Fruit fly (Drosophila melanogaster) whole organism, embryonic: ENCODE results near the gene Bicra.

Source experiments
- Atf-2 ChIP-seq: fragments of 200-800 bp; sonication (Bioruptor generic); optimal IDR thresholded peaks from 2 replicates; lab custom pipeline; 2016; ENCODE audit warnings: missing biosample characterization, missing genetic modification characterization
- Blimp-1 ChIP-seq: fragments of 200-800 bp; sonication (Bioruptor generic); optimal IDR thresholded peaks from 3 replicates; lab custom pipeline; 2018; ENCODE audit warnings: missing biosample characterization, missing genetic modification characterization, mild to moderate bottlenecking, moderate library complexity, missing genetic modification reagents
- BtbVII ChIP-seq: fragments of 200-800 bp; sonication (Bioruptor generic); optimal IDR thresholded peaks from 3 replicates; lab custom pipeline; 2017; ENCODE audit warnings: missing biosample characterization, mild to moderate bottlenecking, missing genetic modification characterization
- CG10267 ChIP-seq: fragments of 200-800 bp; sonication (Bioruptor generic); optimal IDR thresholded peaks from 2 replicates; lab custom pipeline; 2018; ENCODE audit warnings: missing biosample characterization, mild to moderate bottlenecking, missing genetic modification characterization, moderate library complexity
- CG10431 ChIP-seq: fragments of 200-800 bp; sonication (Bioruptor generic); optimal IDR thresholded peaks from 3 replicates; lab custom pipeline; 2018; ENCODE audit warnings: missing biosample characterization, mild to moderate bottlenecking, missing genetic modification characterization
- CG12071 ChIP-seq: fragments of 200-800 bp; sonication (Bioruptor generic); optimal IDR thresholded peaks from 3 replicates; lab custom pipeline; 2018; ENCODE audit warnings: missing biosample characterization, mild to moderate bottlenecking, missing genetic modification characterization
- CG13624 ChIP-seq: fragments of 200-800 bp; sonication (Bioruptor generic); optimal IDR thresholded peaks from 2 replicates; lab custom pipeline; 2016; ENCODE audit warnings: missing biosample characterization, missing genetic modification characterization
- CG15601 ChIP-seq: fragments of 200-800 bp; sonication (Bioruptor generic); optimal IDR thresholded peaks from 3 replicates; lab custom pipeline; 2019; ENCODE audit warnings: missing biosample characterization, mild to moderate bottlenecking, missing genetic modification characterization, moderate library complexity
- CG15696 ChIP-seq: fragments of 200-800 bp; sonication (Bioruptor generic); optimal IDR thresholded peaks from 2 replicates; lab custom pipeline; 2019; ENCODE audit warnings: missing biosample characterization, mild to moderate bottlenecking, missing genetic modification characterization, moderate library complexity
- CG2129 ChIP-seq: fragments of 200-800 bp; sonication (Bioruptor generic); IDR thresholded peaks from 2 replicates; pipeline ENCODE4 v1.3.6; 2022; ENCODE audit warnings: missing biosample characterization, missing genetic modification characterization; ENCODE audit not compliant: partially characterized antibody
- CG32532 ChIP-seq: fragments of 200-800 bp; sonication (Bioruptor generic); IDR thresholded peaks from 2 replicates; pipeline ENCODE4 v1.3.6; 2022; ENCODE audit warnings: missing biosample characterization, missing genetic modification characterization
- CG4730 ChIP-seq: fragments of 200-800 bp; sonication (Bioruptor generic); IDR thresholded peaks from 2 replicates; pipeline ENCODE4 v1.3.6; 2022; ENCODE audit warnings: missing biosample characterization, missing genetic modification characterization
- CG5245 ChIP-seq: fragments of 200-800 bp; sonication (Bioruptor generic); optimal IDR thresholded peaks from 3 replicates; lab custom pipeline; 2016; ENCODE audit warnings: missing biosample characterization, missing genetic modification characterization
- CG6765 ChIP-seq: fragments of 200-800 bp; sonication (Bioruptor generic); optimal IDR thresholded peaks from 3 replicates; lab custom pipeline; 2017; ENCODE audit warnings: missing biosample characterization, mild to moderate bottlenecking, missing genetic modification characterization
- CG7839 ChIP-seq: fragments of 200-800 bp; sonication (Bioruptor generic); optimal IDR thresholded peaks from 3 replicates; lab custom pipeline; 2018; ENCODE audit warnings: missing biosample characterization, mild to moderate bottlenecking, missing genetic modification characterization, moderate library complexity
- CG7987 ChIP-seq: fragments of 200-800 bp; sonication (Bioruptor generic); optimal IDR thresholded peaks from 2 replicates; lab custom pipeline; 2018; ENCODE audit warnings: missing biosample characterization, mild to moderate bottlenecking, missing genetic modification characterization, moderate library complexity
- CG8765 ChIP-seq: fragments of 200-800 bp; sonication (Bioruptor generic); IDR thresholded peaks from 2 replicates; pipeline ENCODE4 v1.3.6; 2022; ENCODE audit warnings: missing biosample characterization, missing genetic modification characterization
- CG9727 ChIP-seq: fragments of 200-800 bp; sonication (Bioruptor generic); optimal IDR thresholded peaks from 3 replicates; lab custom pipeline; 2017; ENCODE audit warnings: missing biosample characterization, mild to moderate bottlenecking, missing genetic modification characterization
- CG9876 ChIP-seq: fragments of 200-800 bp; sonication (Bioruptor generic); optimal IDR thresholded peaks from 2 replicates; lab custom pipeline; 2016; ENCODE audit warnings: missing biosample characterization, missing genetic modification characterization
- CrebB ChIP-seq: fragments of 200-800 bp; sonication (Bioruptor generic); optimal IDR thresholded peaks from 3 replicates; lab custom pipeline; 2018; ENCODE audit warnings: missing biosample characterization, mild to moderate bottlenecking, missing genetic modification characterization
- D19A ChIP-seq: fragments of 200-800 bp; optimal IDR thresholded peaks from 3 replicates; lab custom pipeline; 2019; ENCODE audit warnings: missing biosample characterization, mild to moderate bottlenecking, missing genetic modification characterization, moderate library complexity
- D19B ChIP-seq: fragments of 200-800 bp; sonication (Bioruptor generic); optimal IDR thresholded peaks from 2 replicates; lab custom pipeline; 2017; ENCODE audit warnings: missing biosample characterization, mild to moderate bottlenecking, missing genetic modification characterization
- Dad ChIP-seq: fragments of 200-800 bp; sonication (Bioruptor generic); optimal IDR thresholded peaks from 3 replicates; lab custom pipeline; 2016; ENCODE audit warnings: missing biosample characterization, missing genetic modification characterization
- Dll ChIP-seq: fragments of 200-800 bp; sonication (Bioruptor generic); IDR thresholded peaks from 4 replicates; pipeline ENCODE4 v1.3.6; 2022; ENCODE audit warnings: missing biosample characterization, missing genetic modification characterization; ENCODE audit not compliant: partially characterized antibody
- Doc3 ChIP-seq: fragments of 200-800 bp; sonication (Bioruptor generic); IDR thresholded peaks from 3 replicates; pipeline ENCODE4 v1.3.6; 2022; ENCODE audit warnings: missing biosample characterization, missing genetic modification characterization; ENCODE audit not compliant: partially characterized antibody
- HLHmδ ChIP-seq: fragments of 200-800 bp; sonication (Bioruptor generic); optimal IDR thresholded peaks from 2 replicates; lab custom pipeline; 2018; ENCODE audit warnings: missing biosample characterization, mild to moderate bottlenecking, missing genetic modification characterization, moderate library complexity
- HmgD ChIP-seq: fragments of 200-800 bp; sonication (Bioruptor generic); optimal IDR thresholded peaks from 3 replicates; lab custom pipeline; 2016; ENCODE audit warnings: missing biosample characterization, missing genetic modification characterization
- MESR4 ChIP-seq: fragments of 200-800 bp; sonication (Bioruptor generic); optimal IDR thresholded peaks from 2 replicates; lab custom pipeline; 2018; ENCODE audit warnings: missing biosample characterization, mild to moderate bottlenecking, missing genetic modification characterization, moderate library complexity
- MTF-1 ChIP-seq: fragments of 200-800 bp; sonication (Bioruptor generic); optimal IDR thresholded peaks from 2 replicates; lab custom pipeline; 2018; ENCODE audit warnings: missing biosample characterization, mild to moderate bottlenecking, missing genetic modification characterization, borderline replicate concordance
- ap ChIP-seq: fragments of 200-800 bp; sonication (Bioruptor generic); IDR thresholded peaks from 2 replicates; pipeline ENCODE4 v1.3.6; 2022; ENCODE audit warnings: missing biosample characterization, missing genetic modification characterization
- az2 ChIP-seq: fragments of 200-800 bp; sonication (Bioruptor generic); optimal IDR thresholded peaks from 3 replicates; lab custom pipeline; 2016; ENCODE audit warnings: missing biosample characterization, missing genetic modification characterization
- cato ChIP-seq: fragments of 200-800 bp; sonication (Bioruptor generic); optimal IDR thresholded peaks from 2 replicates; lab custom pipeline; 2016; ENCODE audit warnings: missing biosample characterization, missing genetic modification characterization, borderline replicate concordance
- ci ChIP-seq: fragments of 200-800 bp; sonication (Bioruptor generic); IDR thresholded peaks from 3 replicates; pipeline ENCODE4 v1.3.6; 2022; ENCODE audit warnings: missing biosample characterization, missing genetic modification characterization
- dati ChIP-seq: fragments of 200-800 bp; sonication (Bioruptor generic); IDR thresholded peaks from 2 replicates; pipeline ENCODE4 v1.3.6; 2022; ENCODE audit warnings: missing biosample characterization, missing genetic modification characterization
- ewg ChIP-seq: fragments of 200-800 bp; sonication (Bioruptor generic); optimal IDR thresholded peaks from 3 replicates; lab custom pipeline; 2017; ENCODE audit warnings: mild to moderate bottlenecking, missing biosample characterization, missing genetic modification reagents, missing genetic modification characterization
- fd102C ChIP-seq: fragments of 200-800 bp; sonication (Bioruptor generic); optimal IDR thresholded peaks from 2 replicates; lab custom pipeline; 2018; ENCODE audit warnings: missing biosample characterization, mild to moderate bottlenecking, missing genetic modification characterization, moderate library complexity
- ham ChIP-seq: fragments of 200-800 bp; sonication (Bioruptor generic); IDR thresholded peaks from 2 replicates; pipeline ENCODE4 v1.3.6; 2022; ENCODE audit warnings: missing biosample characterization, missing genetic modification characterization
- ind ChIP-seq: fragments of 200-800 bp; sonication (Bioruptor generic); optimal IDR thresholded peaks from 3 replicates; lab custom pipeline; 2016; ENCODE audit warnings: missing biosample characterization, missing genetic modification characterization
- insv ChIP-seq, 2 experiments: fragments of 200-800 bp; sonication (Bioruptor generic); optimal IDR thresholded peaks; 3 replicates each; lab custom pipeline; 2016 to 2018; ENCODE audit warnings: missing biosample characterization in 2 of 2, missing genetic modification characterization in 2 of 2
- lab ChIP-seq: fragments of 200-800 bp; sonication (Bioruptor generic); optimal IDR thresholded peaks from 3 replicates; lab custom pipeline; 2017; ENCODE audit warnings: missing biosample characterization, missing genetic modification characterization, mild to moderate bottlenecking, moderate library complexity, missing genetic modification reagents
- pb ChIP-seq: fragments of 200-800 bp; sonication (Bioruptor generic); optimal IDR thresholded peaks from 3 replicates; lab custom pipeline; 2016; ENCODE audit warnings: missing biosample characterization, missing genetic modification characterization
- pita ChIP-seq: fragments of 200-800 bp; sonication (Bioruptor generic); optimal IDR thresholded peaks from 2 replicates; lab custom pipeline; 2017; ENCODE audit warnings: missing biosample characterization, mild to moderate bottlenecking, missing genetic modification characterization
- schlank ChIP-seq: fragments of 200-800 bp; sonication (Bioruptor generic); optimal IDR thresholded peaks from 2 replicates; lab custom pipeline; 2018; ENCODE audit warnings: missing biosample characterization, mild to moderate bottlenecking, missing genetic modification characterization
- slp2 ChIP-seq: fragments of 200-800 bp; sonication (Bioruptor generic); optimal IDR thresholded peaks from 2 replicates; lab custom pipeline; 2016; ENCODE audit warnings: missing biosample characterization, missing genetic modification characterization
- sna ChIP-seq: fragments of 200-800 bp; sonication (Bioruptor generic); IDR thresholded peaks from 2 replicates; pipeline ENCODE4 v1.3.6; 2022; ENCODE audit warnings: missing biosample characterization, missing genetic modification characterization; ENCODE audit not compliant: partially characterized antibody
- tin ChIP-seq: fragments of 200-800 bp; sonication (Bioruptor generic); optimal IDR thresholded peaks from 3 replicates; lab custom pipeline; 2016; ENCODE audit warnings: missing biosample characterization, missing genetic modification characterization
- usp ChIP-seq: fragments of >200 bp; optimal IDR thresholded peaks from 2 replicates; lab custom pipeline; 2017; ENCODE audit warnings: missing biosample characterization, missing genetic modification characterization
- vvl ChIP-seq: fragments of 200-800 bp; sonication (Bioruptor generic); IDR thresholded peaks from 2 replicates; pipeline ENCODE4 v1.3.6; 2022; ENCODE audit warnings: missing biosample characterization, missing genetic modification characterization

Gene Bicra

dm6 chr3R:29122817-29123611, 60.2 kb downstream of the Bicra start, which contains the start of the genes yem and Ctl2 (continued):
- peak; percentile 64 for TF ChIP-seq HmgD (GFP tag; lab: Kevin White, UChicago)
- peak; percentile 3 for TF ChIP-seq pita (GFP tag; lab: Kevin White, UChicago)
- no peak for TF ChIP-seq fd102C (GFP tag; lab: Kevin White, UChicago)
- no peak for TF ChIP-seq CG10431 (GFP tag; lab: Kevin White, UChicago)
- TF ChIP-seq tin (GFP tag; lab: Kevin White, UChicago), result peak; percentile 84
- TF ChIP-seq CG5245 (GFP tag; lab: Kevin White, UChicago), result peak; percentile 60
- peak; percentile 38 for TF ChIP-seq CG12071 (GFP tag; lab: Kevin White, UChicago)
- TF ChIP-seq ewg (GFP tag; lab: Kevin White, UChicago), result peak; percentile 61
- no peak for TF ChIP-seq D19A
- TF ChIP-seq ham (GFP tag; lab: Robert Waterston, UW), result no peak; the same call in 1 of the 2 replicates
- TF ChIP-seq Dad (GFP tag; lab: Kevin White, UChicago), result peak; percentile 86
- TF ChIP-seq CG10267 (tag; lab: Kevin White, UChicago), result peak; percentile 95
- no peak for TF ChIP-seq sna
- TF ChIP-seq CG8765 (GFP tag; lab: Robert Waterston, UW), result 0 out of 2 replicates have a peak, but pooled peaks have one; percentile 7
- peak; percentile 80 for TF ChIP-seq Atf-2 (GFP tag; lab: Kevin White, UChicago)
- TF ChIP-seq CG7987 (GFP tag; lab: Kevin White, UChicago), result peak; percentile 38
- peak; percentile 81 for TF ChIP-seq HLHmδ (GFP tag; lab: Kevin White, UChicago)
- 0 out of 3 replicates have a peak, but pooled peaks have one; percentile 27 for TF ChIP-seq Doc3 (GFP tag; lab: Robert Waterston, UW)
- peak; percentile 77 for TF ChIP-seq az2 (GFP tag; lab: Kevin White, UChicago)
- TF ChIP-seq Dll (GFP tag; lab: Robert Waterston, UW), result no peak
- no peak for TF ChIP-seq schlank (tag; lab: Kevin White, UChicago)
- TF ChIP-seq CG9876 (GFP tag; lab: Kevin White, UChicago), result peak; percentile 67
- TF ChIP-seq cato (GFP tag; lab: Kevin White, UChicago), result peak; percentile 57
- TF ChIP-seq MTF-1 (GFP tag; lab: Kevin White, UChicago), result peak; percentile 25
- TF ChIP-seq CG15601 (tag; lab: Kevin White, UChicago), result peak; percentile 43
- TF ChIP-seq MESR4 (GFP tag; lab: Kevin White, UChicago), result peak; percentile 41
- TF ChIP-seq slp2 (GFP tag; lab: Kevin White, UChicago), result peak; percentile 86
- peak; percentile 62 for TF ChIP-seq pb (GFP tag; lab: Kevin White, UChicago)
- TF ChIP-seq CG7839 (tag; lab: Kevin White, UChicago), result peak; percentile 59
- TF ChIP-seq CG9727 (GFP tag; lab: Kevin White, UChicago), result peak; percentile 73
- no peak; the same call in none of the 2 replicates for TF ChIP-seq CG32532 (GFP tag; lab: Robert Waterston, UW)
- TF ChIP-seq CG6765, result no peak
- peak; percentile 49 for TF ChIP-seq CG15696
- TF ChIP-seq Blimp-1 (GFP tag; lab: Kevin White, UChicago), result peak; percentile 23
- no peak for TF ChIP-seq CG2129 (GFP tag; lab: Robert Waterston, UW)
- TF ChIP-seq lab (GFP tag; lab: Kevin White, UChicago), result peak; percentile 62
- peak; percentile 50; the same call in 1 of the 2 replicates for TF ChIP-seq CG4730 (GFP tag; lab: Robert Waterston, UW)
- peak; percentile 34 for TF ChIP-seq BtbVII (GFP tag; lab: Kevin White, UChicago)
- TF ChIP-seq CrebB (tag; lab: Kevin White, UChicago), result no peak
- TF ChIP-seq ap (GFP tag; lab: Robert Waterston, UW), result no peak
- TF ChIP-seq ci (GFP tag; lab: Robert Waterston, UW), result peak; percentile 68
- peak; percentile 13 to 38 for TF ChIP-seq insv (GFP tag; optimal IDR thresholded peaks at IDR 0.05; lab: Kevin White, UChicago)
- TF ChIP-seq dati (GFP tag; lab: Robert Waterston, UW), result no peak
- TF ChIP-seq vvl (GFP tag; lab: Robert Waterston, UW), result peak; percentile 58; the same call in 1 of the 2 replicates
- TF ChIP-seq usp, result no peak
- TF ChIP-seq D19B (GFP tag; lab: Kevin White, UChicago), result peak; percentile 50
- peak; percentile 76 for TF ChIP-seq ind (GFP tag; lab: Kevin White, UChicago)
- peak; percentile 87 for TF ChIP-seq CG13624 (GFP tag; lab: Kevin White, UChicago)
